Worm (Caenorhabditis elegans): ENCODE measurements around the gene plc-4.

The plc-4 gene

ce11 chrIV:7487554-7488456, 24.7 kb downstream of the plc-4 start, which contains the start of the genes his-60 and his-59 (continued):
- TF ChIP-seq lin-40 (tag; optimal IDR thresholded peaks at IDR 0.05) (no peak), pha-4 (tag; optimal IDR thresholded peaks at IDR 0.05) (no peak), xnd-1 (tag; optimal IDR thresholded peaks at IDR 0.05) (peak; percentile 20), nhr-120 (GFP tag; IDR thresholded peaks at IDR 0.05) (no peak), ztf-22 (GFP tag; optimal IDR thresholded peaks at IDR 0.05) (no peak), B0019.2 (GFP tag; conservative IDR thresholded peaks at IDR 0.05) (no peak), egrh-3 (GFP tag; IDR thresholded peaks at IDR 0.05) (peak; percentile 51), chd-7 (tag; optimal IDR thresholded peaks at IDR 0.05) (no peak), nhr-80 (tag; optimal IDR thresholded peaks at IDR 0.05) (no peak), mel-28 (tag; optimal IDR thresholded peaks at IDR 0.05; ENCODE audit: borderline replicate concordance) (no peak), ceh-58 (GFP tag; IDR thresholded peaks at IDR 0.05) (0 out of 2 replicates have a peak, but pooled peaks have one; percentile 38), zim-3 (tag; optimal IDR thresholded peaks at IDR 0.05) (peak; percentile 59), Y53F4B.3 (GFP tag; IDR thresholded peaks at IDR 0.05) (no peak), ceh-79 (tag; optimal IDR thresholded peaks at IDR 0.05) (no peak), madf-6 (GFP tag; IDR thresholded peaks at IDR 0.05) (peak; percentile 72), hsf-1 (GFP tag; IDR thresholded peaks at IDR 0.05) (peak; percentile 13), lag-1 (GFP tag; IDR thresholded peaks at IDR 0.05) (no peak), somi-1 (GFP tag; optimal IDR thresholded peaks at IDR 0.05) (no peak), bed-2 (GFP tag; IDR thresholded peaks at IDR 0.05) (no peak), ztf-26 (tag; optimal IDR thresholded peaks at IDR 0.05) (no peak), tbx-9 (tag; optimal IDR thresholded peaks at IDR 0.05; ENCODE audit: borderline replicate concordance) (no peak), him-1 (tag; optimal IDR thresholded peaks at IDR 0.05) (no peak), athp-1 (tag; optimal IDR thresholded peaks at IDR 0.05) (peak; percentile 48), nhr-27 (tag; optimal IDR thresholded peaks at IDR 0.05) (no peak), F33H1.4 (GFP tag; IDR thresholded peaks at IDR 0.05) (0 out of 2 replicates have a peak, but pooled peaks have one; percentile 24), lsy-27 (tag; optimal IDR thresholded peaks at IDR 0.05; ENCODE audit: borderline replicate concordance, insufficient read depth) (no peak), atf-7 (tag; optimal IDR thresholded peaks at IDR 0.05) (no peak), die-1 (tag; optimal IDR thresholded peaks at IDR 0.05) (peak; percentile 43), C17E4.6 (GFP tag; IDR thresholded peaks at IDR 0.05) (0 out of 2 replicates have a peak, but pooled peaks have one; percentile 18), nhr-90 (tag; optimal IDR thresholded peaks at IDR 0.05) (peak; percentile 51), unc-130 (GFP tag; optimal IDR thresholded peaks at IDR 0.05) (peak; percentile 7), mxl-1 (tag; optimal IDR thresholded peaks at IDR 0.05) (no peak), attf-3 (GFP tag; conservative IDR thresholded peaks at IDR 0.05) (0 out of 2 replicates have a peak, but pooled peaks have one; percentile 7), C06A6.2 (GFP tag; conservative IDR thresholded peaks at IDR 0.05) (no peak), ztf-28 (GFP tag; IDR thresholded peaks at IDR 0.05) (no peak), attf-5 (GFP tag; optimal IDR thresholded peaks at IDR 0.05) (peak; percentile 9), F39B2.1 (GFP tag; IDR thresholded peaks at IDR 0.05) (peak; percentile 99), ztf-3 (GFP tag; optimal IDR thresholded peaks at IDR 0.05) (no peak), madf-10 (tag; optimal IDR thresholded peaks at IDR 0.05) (no peak), akir-1 (GFP tag; optimal IDR thresholded peaks at IDR 0.05) (no peak), Y56A3A.18 (GFP tag; IDR thresholded peaks at IDR 0.05) (no peak), ztf-25 (GFP tag; IDR thresholded peaks at IDR 0.05) (peak; percentile 28; the same call in 1 of the 2 replicates), dpff-1 (tag; optimal IDR thresholded peaks at IDR 0.05) (no peak), lin-26 (GFP tag; IDR thresholded peaks at IDR 0.05) (peak; percentile 95), rec-8 (tag; optimal IDR thresholded peaks at IDR 0.05) (peak in 1 of 2 experiments; percentile 77), ztf-18 (tag; optimal IDR thresholded peaks at IDR 0.05) (peak; percentile 35), sea-2 (GFP tag; IDR thresholded peaks at IDR 0.05) (no peak)

Measured in whole organism, young adult.